Worm (Caenorhabditis elegans) whole organism, L4/young adult: ENCODE data around the gene F59F3.6.

ENCODE experiments used
- dao-5 ChIP-seq: sonication (generic microtip); optimal IDR thresholded peaks from 2 replicates; lab custom pipeline; 2016; ENCODE audit warnings: missing genotype, missing genetic modification characterization, moderate library complexity, missing compliant biosample characterization
- him-1 ChIP-seq: sonication (generic microtip); optimal IDR thresholded peaks from 2 replicates; lab custom pipeline; 2016; ENCODE audit warnings: missing genotype, missing genetic modification reagents, missing genetic modification characterization, missing compliant biosample characterization

ce11 chrX:10959136-10959535, 39.9 kb downstream of the F59F3.6 start, which contains the start of gene K09C8.2:
- TF ChIP-seq him-1, result no peak
- no peak for TF ChIP-seq dao-5 (tag; lab: Kevin White, UChicago)
